Worm (Caenorhabditis elegans): ENCODE data around the gene dmd-7.
A peak's percentile ranks its signal among the peaks of the same experiment; 100 is the strongest.

dmd-7 gene

ce11 chrV:6220752-6221151 lies 26.0 kb upstream of the dmd-7 start:
- TF ChIP-seq F44E2.7 (GFP tag; IDR thresholded peaks at IDR 0.05), result no peak
- peak in 1 of 2 experiments; percentile 72 for TF ChIP-seq unc-62 (GFP tag; optimal IDR thresholded peaks at IDR 0.05 in 1 of 2)
- TF ChIP-seq unc-62 (tag; optimal IDR thresholded peaks at IDR 0.05), result no peak
- peak; percentile 25 for TF ChIP-seq nhr-77 (tag; optimal IDR thresholded peaks at IDR 0.05)
- peak; percentile 5 for TF ChIP-seq mes-2 (tag; optimal IDR thresholded peaks at IDR 0.05; ENCODE audit: poor library complexity, severe bottlenecking)
- TF ChIP-seq dve-1 (tag; optimal IDR thresholded peaks at IDR 0.05; ENCODE audit: insufficient read depth), result peak; percentile 10
- no peak for TF ChIP-seq daf-8 (GFP tag; IDR thresholded peaks at IDR 0.05)
- no peak for TF ChIP-seq hmg-1.1 (GFP tag; IDR thresholded peaks at IDR 0.05)
- TF ChIP-seq T26A8.4 (GFP tag; IDR thresholded peaks at IDR 0.05), result peak; percentile 16; the same call in 1 of the 2 replicates
- TF ChIP-seq ceh-44 (GFP tag; IDR thresholded peaks at IDR 0.05), result no peak
- peak; percentile 41 for TF ChIP-seq mep-1 (tag; optimal IDR thresholded peaks at IDR 0.05)
- peak; percentile 44 for TF ChIP-seq nhr-25 (tag; optimal IDR thresholded peaks at IDR 0.05; ENCODE audit: borderline replicate concordance, insufficient read depth)
- no peak for TF ChIP-seq Y75B8A.6 (GFP tag; IDR thresholded peaks at IDR 0.05)
- peak; percentile 20 for TF ChIP-seq ama-1 (optimal IDR thresholded peaks at IDR 0.05)
- TF ChIP-seq mxl-2 (GFP tag; conservative IDR thresholded peaks at IDR 0.05), result no peak
- peak; percentile 18 for TF ChIP-seq dmd-6 (GFP tag; IDR thresholded peaks at IDR 0.05)

ce11 chrV:6221292-6221691 lies 25.4 kb upstream of the dmd-7 start:
- TF ChIP-seq dve-1 (tag; optimal IDR thresholded peaks at IDR 0.05; ENCODE audit: insufficient read depth), result peak; percentile 2
- TF ChIP-seq hlh-11 (tag; optimal IDR thresholded peaks at IDR 0.05), result no peak
- no peak for TF ChIP-seq spr-1 (tag; optimal IDR thresholded peaks at IDR 0.05)
- TF ChIP-seq F37D6.2 (tag; optimal IDR thresholded peaks at IDR 0.05), result no peak
- TF ChIP-seq Y75B8A.6 (GFP tag; IDR thresholded peaks at IDR 0.05), result 0 out of 2 replicates have a peak, but pooled peaks have one; percentile 7
- peak; percentile 44 for TF ChIP-seq gei-8 (GFP tag; optimal IDR thresholded peaks at IDR 0.05)
- no peak for TF ChIP-seq spr-3 (GFP tag; optimal IDR thresholded peaks at IDR 0.05)
- no peak for TF ChIP-seq nhr-111 (GFP tag; optimal IDR thresholded peaks at IDR 0.05)
- no peak for TF ChIP-seq mxl-2 (GFP tag; conservative IDR thresholded peaks at IDR 0.05)
- TF ChIP-seq zag-1 (tag; optimal IDR thresholded peaks at IDR 0.05), result no peak
- TF ChIP-seq ceh-82 (tag; optimal IDR thresholded peaks at IDR 0.05), result no peak
- peak; percentile 94 for TF ChIP-seq aha-1 (tag)
- no peak for TF ChIP-seq daf-12 (tag; optimal IDR thresholded peaks at IDR 0.05)
- TF ChIP-seq sdz-12 (GFP tag; optimal IDR thresholded peaks at IDR 0.05), result no peak
- TF ChIP-seq fos-1 (tag; optimal IDR thresholded peaks at IDR 0.05), result peak; percentile 30
- TF ChIP-seq nhr-76 (tag; optimal IDR thresholded peaks at IDR 0.05), result no peak
- TF ChIP-seq pha-4 (GFP tag; IDR thresholded peaks at IDR 0.05), result no peak
- no peak for TF ChIP-seq pha-4 (tag; optimal IDR thresholded peaks at IDR 0.05)
- peak; percentile 27 for TF ChIP-seq mes-2 (tag; optimal IDR thresholded peaks at IDR 0.05; ENCODE audit: poor library complexity, severe bottlenecking)
- TF ChIP-seq egl-27 (tag; optimal IDR thresholded peaks at IDR 0.05), result no peak
- 0 out of 2 replicates have a peak, but pooled peaks have one; percentile 5 for TF ChIP-seq nhr-42 (GFP tag; IDR thresholded peaks at IDR 0.05)
- TF ChIP-seq hmg-1.1 (GFP tag; IDR thresholded peaks at IDR 0.05), result no peak
- TF ChIP-seq ama-1 (optimal IDR thresholded peaks at IDR 0.05), result peak; percentile 86
- TF ChIP-seq F44E2.7 (GFP tag; IDR thresholded peaks at IDR 0.05), result no peak
- 0 out of 2 replicates have a peak, but pooled peaks have one; percentile 9 for TF ChIP-seq snpc-1.2 (GFP tag; IDR thresholded peaks at IDR 0.05)
- peak; percentile 54 for TF ChIP-seq duxl-1 (tag; optimal IDR thresholded peaks at IDR 0.05; ENCODE audit: poor library complexity)
- TF ChIP-seq tra-1 (GFP tag; IDR thresholded peaks at IDR 0.05), result no peak

ce11 chrV:6222171-6222733 lies 24.5 kb upstream of the dmd-7 start:
- TF ChIP-seq nhr-41 (GFP tag; IDR thresholded peaks at IDR 0.05) (no peak), nhr-6 (tag; optimal IDR thresholded peaks at IDR 0.05) (no peak), lin-38 (GFP tag; IDR thresholded peaks at IDR 0.05) (no peak), spr-1 (tag; optimal IDR thresholded peaks at IDR 0.05) (no peak), aly-2 (tag; optimal IDR thresholded peaks at IDR 0.05) (no peak), egl-27 (tag; optimal IDR thresholded peaks at IDR 0.05) (no peak), arid-1 (GFP tag; conservative IDR thresholded peaks at IDR 0.05) (no peak), saeg-2 (GFP tag; IDR thresholded peaks at IDR 0.05) (no peak), vab-7 (GFP tag; IDR thresholded peaks at IDR 0.05) (no peak), dve-1 (tag; optimal IDR thresholded peaks at IDR 0.05; ENCODE audit: insufficient read depth) (no peak), skn-1 (tag; optimal IDR thresholded peaks at IDR 0.05) (no peak), aha-1 (tag) (peak; percentile 86), lin-15B (tag; optimal IDR thresholded peaks at IDR 0.05) (no peak), nhr-77 (tag; optimal IDR thresholded peaks at IDR 0.05) (no peak), zag-1 (tag; optimal IDR thresholded peaks at IDR 0.05) (no peak), ceh-28 (tag; optimal IDR thresholded peaks at IDR 0.05) (no peak), nhr-48 (tag; optimal IDR thresholded peaks at IDR 0.05) (no peak), ces-1 (GFP tag; optimal IDR thresholded peaks at IDR 0.05) (no peak)
